Fruit fly (Drosophila melanogaster) Kc167 (cell line): ENCODE data around the gene CG13609.

ENCODE experiments used
- Myc ChIP-seq: fragments of >200 bp; optimal IDR thresholded peaks from 2 replicates; lab custom pipeline; 2017; ENCODE audit warnings: missing external identifiers
- Sin3A ChIP-seq: fragments of >200 bp; optimal IDR thresholded peaks from 2 replicates; lab custom pipeline; 2018; ENCODE audit warnings: missing external identifiers
- h ChIP-seq: fragments of >200 bp; optimal IDR thresholded peaks from 3 replicates; lab custom pipeline; 2018; ENCODE audit warnings: missing external identifiers
- insv ChIP-seq: fragments of >200 bp; optimal IDR thresholded peaks from 3 replicates; lab custom pipeline; 2018; ENCODE audit warnings: missing external identifiers
- psq ChIP-seq: fragments of >200 bp; optimal IDR thresholded peaks from 2 replicates; lab custom pipeline; 2017; ENCODE audit warnings: missing external identifiers
- ttk ChIP-seq: sonication (Bioruptor generic); optimal IDR thresholded peaks from 2 replicates; lab custom pipeline; 2017; ENCODE audit warnings: missing external identifiers

Gene CG13609

dm6 chr3R:24234721-24235120 is 7.9 kb downstream of the CG13609 start:
- no peak for TF ChIP-seq Myc (lab: Kevin White, UChicago)
- no peak for TF ChIP-seq Sin3A (lab: Kevin White, UChicago)
- TF ChIP-seq h = no peak
- TF ChIP-seq insv (lab: Kevin White, UChicago) = no peak

DNA sequence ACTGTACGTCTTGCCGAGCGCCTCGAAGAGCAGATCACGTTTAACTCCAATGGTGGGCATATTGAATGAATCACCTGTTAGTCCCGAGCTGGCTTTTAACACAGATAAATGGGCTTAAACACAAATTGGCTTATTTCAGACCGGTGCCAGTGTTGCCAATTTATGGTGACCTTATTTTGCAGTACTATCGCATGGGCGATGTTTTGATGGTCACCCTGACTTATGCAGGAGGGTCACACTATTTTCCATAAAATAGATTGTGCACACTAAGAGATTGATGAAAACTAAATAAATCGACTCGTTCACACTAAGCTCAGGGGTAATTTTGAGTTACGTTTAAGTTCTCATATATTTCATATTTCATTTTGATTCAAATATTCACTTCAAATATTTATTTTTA is 25.7 kb downstream of the CG13609 start, which contains the start of gene beta-PheRS:
Gene beta-PheRS (minus strand): TSS at position 186 of the 400 bp plus-strand sequence.
- TF ChIP-seq psq (lab: Kevin White, UChicago) (no peak), h (no peak), insv (lab: Kevin White, UChicago) (no peak), Myc (lab: Kevin White, UChicago) (no peak), ttk (no peak), Sin3A (lab: Kevin White, UChicago) (no peak)

- no peak for TF ChIP-seq ttk
- TF ChIP-seq Sin3A (lab: Kevin White, UChicago) = no peak
- TF ChIP-seq h = no peak
- TF ChIP-seq psq (lab: Kevin White, UChicago) = no peak
- TF ChIP-seq Myc (lab: Kevin White, UChicago) = no peak
- no peak for TF ChIP-seq insv (lab: Kevin White, UChicago)
Measured at dm6 chr3R:24258333-24258732, 31.5 kb downstream of the CG13609 start.

- no peak for TF ChIP-seq ttk
- no peak for TF ChIP-seq insv (lab: Kevin White, UChicago)
- TF ChIP-seq Sin3A (lab: Kevin White, UChicago) = no peak
- no peak for TF ChIP-seq Myc (lab: Kevin White, UChicago)
- TF ChIP-seq h = no peak
- TF ChIP-seq psq (lab: Kevin White, UChicago) = no peak
Measured at dm6 chr3R:24259278-24260040, 32.6 kb downstream of the CG13609 start.

dm6 chr3R:24260041-24260379 is 33.2 kb downstream of the CG13609 start:
- TF ChIP-seq ttk = no peak

dm6 chr3R:24260411-24260810 is 33.6 kb downstream of the CG13609 start:
- TF ChIP-seq ttk = no peak
- no peak for TF ChIP-seq h
- no peak for TF ChIP-seq Myc (lab: Kevin White, UChicago)
- TF ChIP-seq insv (lab: Kevin White, UChicago) = no peak
- TF ChIP-seq psq (lab: Kevin White, UChicago) = no peak

DNA sequence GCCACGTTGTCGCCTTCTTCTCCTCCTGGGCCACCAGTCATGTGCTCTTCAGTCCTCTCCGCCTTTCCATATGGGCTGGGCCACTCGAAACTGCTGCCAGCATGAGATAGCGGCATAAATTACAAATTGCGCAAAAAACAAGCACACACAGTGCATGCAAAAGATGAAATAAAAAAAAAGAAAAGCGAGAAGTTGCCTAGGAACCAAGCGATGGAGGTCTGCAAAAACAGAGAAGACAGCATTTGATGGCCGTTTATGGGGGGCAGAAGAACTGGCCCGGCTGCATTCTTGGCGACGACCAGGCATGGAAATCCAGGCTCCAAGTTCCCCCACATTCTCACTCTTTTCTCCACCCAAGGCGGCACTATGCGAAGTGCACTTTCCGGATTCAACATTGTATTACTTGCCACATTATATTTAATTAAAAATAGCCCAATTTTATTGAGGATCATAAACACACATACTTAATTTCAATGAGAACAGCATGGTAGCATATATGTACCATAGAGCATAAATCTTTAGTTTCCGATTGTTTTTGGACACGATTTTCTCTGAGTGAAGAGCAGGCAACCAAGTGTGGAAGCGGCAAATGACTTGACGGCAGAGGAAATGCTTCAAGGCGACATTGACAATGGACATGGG is 34.7 kb downstream of the CG13609 start:
- TF ChIP-seq psq (lab: Kevin White, UChicago) = no peak
- TF ChIP-seq Sin3A (lab: Kevin White, UChicago) = no peak
- no peak for TF ChIP-seq Myc (lab: Kevin White, UChicago)
- TF ChIP-seq h = no peak
- TF ChIP-seq insv (lab: Kevin White, UChicago) = no peak
- no peak for TF ChIP-seq ttk

DNA sequence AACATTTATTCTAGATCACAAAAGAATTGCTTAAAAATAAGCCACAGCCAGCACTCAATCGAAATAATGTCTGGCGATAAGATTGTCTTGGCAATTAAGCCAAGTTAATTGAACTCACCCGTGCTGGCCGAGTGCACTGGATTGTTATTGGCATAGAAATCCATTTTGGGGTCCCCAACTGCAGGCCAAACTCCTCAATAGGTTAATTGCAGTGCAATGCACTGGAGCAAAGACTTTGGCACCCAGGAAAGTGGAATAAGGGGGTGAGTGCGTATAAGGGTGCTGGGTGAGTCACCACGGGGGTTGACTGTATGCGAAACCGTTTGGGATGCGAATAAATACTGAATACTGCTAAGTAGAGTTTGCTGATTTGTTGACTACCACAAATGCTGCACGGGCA is 36.1 kb downstream of the CG13609 start:
- no peak for TF ChIP-seq Sin3A (lab: Kevin White, UChicago)

DNA sequence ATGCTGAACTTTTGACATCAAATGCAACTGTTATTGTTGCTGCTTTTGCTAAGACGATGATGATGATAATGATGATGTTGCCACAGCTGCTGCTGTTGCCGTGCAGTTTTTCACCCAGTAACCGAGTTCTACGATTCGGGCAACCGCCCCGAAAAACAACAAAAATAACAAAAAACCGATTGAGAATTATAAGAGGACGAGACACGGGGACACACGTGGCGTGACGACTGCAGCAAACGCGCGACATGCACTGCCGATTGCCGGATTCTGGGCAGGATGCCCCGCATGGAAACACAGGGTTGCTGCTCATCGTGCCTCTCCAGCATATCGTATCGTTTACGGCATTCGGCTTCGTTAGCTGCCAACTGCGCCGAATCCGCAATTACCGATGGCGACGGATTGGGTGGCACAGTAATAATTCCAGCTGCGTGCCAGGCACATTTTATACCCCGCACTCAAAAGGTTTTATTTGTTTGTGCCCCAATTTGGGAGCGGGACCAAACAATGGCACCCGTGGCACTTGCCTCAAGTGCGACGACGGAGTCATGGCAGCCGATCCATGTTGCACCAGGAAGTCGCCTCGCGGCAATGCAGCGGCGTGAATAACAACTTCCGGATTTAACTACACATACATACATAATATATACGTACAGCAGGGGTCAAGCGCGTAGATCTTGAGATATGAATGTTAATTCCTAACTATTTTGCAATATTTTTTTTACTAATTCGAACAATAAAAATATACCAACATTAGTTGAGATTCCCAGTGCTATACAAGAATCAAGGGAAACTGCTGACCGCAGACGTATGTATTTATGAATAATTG is 37.0 kb downstream of the CG13609 start:
- TF ChIP-seq ttk = no peak
- no peak for TF ChIP-seq Sin3A (lab: Kevin White, UChicago)
- TF ChIP-seq h = no peak
- no peak for TF ChIP-seq insv (lab: Kevin White, UChicago)
- TF ChIP-seq Myc (lab: Kevin White, UChicago) = no peak
- no peak for TF ChIP-seq psq (lab: Kevin White, UChicago)

- TF ChIP-seq Myc (lab: Kevin White, UChicago) (no peak), insv (lab: Kevin White, UChicago) (no peak), h (no peak), ttk (no peak), psq (lab: Kevin White, UChicago) (no peak), Sin3A (lab: Kevin White, UChicago) (no peak)
Measured at dm6 chr3R:24264414-24265363, 37.9 kb downstream of the CG13609 start.

- no peak for TF ChIP-seq Myc (lab: Kevin White, UChicago)
- no peak for TF ChIP-seq Sin3A (lab: Kevin White, UChicago)
- no peak for TF ChIP-seq ttk
- no peak for TF ChIP-seq insv (lab: Kevin White, UChicago)
- no peak for TF ChIP-seq h
- TF ChIP-seq psq (lab: Kevin White, UChicago) = no peak
Measured at dm6 chr3R:24266786-24267579, 40.2 kb downstream of the CG13609 start.
